Worm (Caenorhabditis elegans) whole organism, mixed stage, embryonic: Measurements from ENCODE around the gene F54E7.9.

Experiments used
- bed-3 ChIP-seq: fragments of 200-800 bp; sonication (Bioruptor generic); optimal IDR thresholded peaks from 3 replicates; lab custom pipeline; 2018; ENCODE audit warnings: mild to moderate bottlenecking, missing genetic modification characterization, moderate library complexity, missing compliant biosample characterization
- ceh-39 ChIP-seq: fragments of 150-350 bp; optimal IDR thresholded peaks from 2 replicates; lab custom pipeline; 2014; ENCODE audit warnings: missing biosample characterization, missing genetic modification characterization
- ces-1 ChIP-seq: fragments of 150-350 bp; optimal IDR thresholded peaks from 2 replicates; lab custom pipeline; 2014; ENCODE audit warnings: missing biosample characterization, missing genetic modification reagents, missing genetic modification characterization
- elt-1 ChIP-seq: sonication (generic microtip); optimal IDR thresholded peaks from 2 replicates; lab custom pipeline; 2017; ENCODE audit warnings: missing genetic modification characterization, mild to moderate bottlenecking, missing compliant biosample characterization, antibody characterized with exemption, moderate library complexity, borderline replicate concordance; ENCODE audit not compliant: insufficient read depth
- elt-3 ChIP-seq: fragments of 150-350 bp; optimal IDR thresholded peaks from 2 replicates; lab custom pipeline; 2014; ENCODE audit warnings: missing biosample characterization, missing genetic modification characterization
- mab-5 ChIP-seq: fragments of 150-350 bp; optimal IDR thresholded peaks from 2 replicates; lab custom pipeline; 2014; ENCODE audit warnings: missing biosample characterization, missing genetic modification characterization
- mep-1 ChIP-seq: fragments of 150-350 bp; optimal IDR thresholded peaks from 2 replicates; lab custom pipeline; 2017; ENCODE audit warnings: missing biosample characterization, missing genetic modification reagents, missing genetic modification characterization, inconsistent platforms
- nhr-12 ChIP-seq: fragments of 150-350 bp; optimal IDR thresholded peaks from 2 replicates; lab custom pipeline; 2014; ENCODE audit warnings: missing biosample characterization, missing genetic modification characterization
- nhr-237 ChIP-seq: fragments of 150-350 bp; optimal IDR thresholded peaks from 2 replicates; lab custom pipeline; 2014; ENCODE audit warnings: missing biosample characterization, missing genetic modification characterization
- snpc-4 ChIP-seq: fragments of 150-350 bp; optimal IDR thresholded peaks from 2 replicates; lab custom pipeline; 2014; ENCODE audit warnings: missing biosample characterization, missing genetic modification characterization

DNA sequence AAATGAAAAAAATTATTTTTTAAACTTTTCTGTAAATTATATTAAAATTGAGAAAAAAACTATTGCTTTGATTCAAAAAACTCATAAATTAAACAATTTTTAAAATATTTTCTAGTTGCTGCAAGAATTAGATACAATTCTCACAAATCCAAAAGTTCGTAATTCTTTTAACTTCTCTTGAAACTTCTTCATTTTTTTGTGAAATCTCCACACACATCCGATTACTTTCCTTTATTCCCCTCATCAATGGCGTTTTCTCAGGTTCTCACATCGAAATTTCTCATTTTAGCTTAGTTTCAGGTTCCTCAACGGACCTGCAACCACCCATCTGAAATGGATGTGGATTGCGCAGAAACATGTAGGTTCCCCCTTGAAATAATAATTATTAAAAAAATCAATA is 44.9 kb upstream of the F54E7.9 start, which contains the start of gene wrm-1:
- no peak for TF ChIP-seq ces-1 (GFP tag; lab: Kevin White, UChicago)
- no peak for TF ChIP-seq nhr-12 (tag; lab: Kevin White, UChicago)
- no peak for TF ChIP-seq bed-3
- no peak for TF ChIP-seq mab-5 (tag; lab: Kevin White, UChicago)
- TF ChIP-seq nhr-237 (tag; lab: Kevin White, UChicago), result no peak
- TF ChIP-seq snpc-4, result no peak
- TF ChIP-seq elt-3, result no peak
- TF ChIP-seq mep-1 (tag; lab: Kevin White, UChicago), result no peak
- TF ChIP-seq elt-1 (tag; lab: Kevin White, UChicago), result no peak
- no peak for TF ChIP-seq ceh-39
